Worm (Caenorhabditis elegans) whole organism, L4 larva: ENCODE results near the gene F10E7.1.

Experiments
- D1046.2 ChIP-seq: fragments of 200-800 bp; sonication (Bioruptor generic); IDR thresholded peaks from 2 replicates; pipeline ENCODE4 v1.3.6; 2022; ENCODE audit warnings: missing genetic modification characterization, missing compliant biosample characterization
- R02D3.7 ChIP-seq: fragments of 150-350 bp; sonication (generic microtip); optimal IDR thresholded peaks from 3 replicates; lab custom pipeline; 2014; ENCODE audit warnings: missing biosample characterization, missing genetic modification characterization
- T26A8.4 ChIP-seq: fragments of 200-800 bp; sonication (Bioruptor generic); IDR thresholded peaks from 2 replicates; pipeline ENCODE4 v1.3.6; 2022; ENCODE audit warnings: missing genetic modification characterization, missing compliant biosample characterization
- aly-2 ChIP-seq: sonication (generic microtip); optimal IDR thresholded peaks from 2 replicates; lab custom pipeline; 2018; ENCODE audit warnings: missing biosample characterization, missing genetic modification characterization
- hlh-30 ChIP-seq: sonication (generic microtip); optimal IDR thresholded peaks from 2 replicates; lab custom pipeline; 2017; ENCODE audit warnings: antibody characterized with exemption, mild to moderate bottlenecking, missing genetic modification characterization, missing compliant biosample characterization; ENCODE audit not compliant: insufficient read depth
- lim-7 ChIP-seq: fragments of 200-800 bp; sonication (Bioruptor generic); IDR thresholded peaks from 2 replicates; pipeline ENCODE4 v1.3.6; 2022; ENCODE audit warnings: missing genetic modification characterization, missing compliant biosample characterization
- lin-13 ChIP-seq: fragments of 150-350 bp; optimal IDR thresholded peaks from 2 replicates; lab custom pipeline; 2014; ENCODE audit warnings: missing biosample characterization, missing genetic modification reagents, missing genetic modification characterization
- lin-38 ChIP-seq: fragments of 200-800 bp; sonication (Bioruptor generic); IDR thresholded peaks from 2 replicates; pipeline ENCODE4 v1.3.6; 2022; ENCODE audit warnings: missing genetic modification reagents, missing genetic modification characterization, missing compliant biosample characterization
- nhr-102 ChIP-seq: sonication (generic microtip); optimal IDR thresholded peaks from 2 replicates; lab custom pipeline; 2016; ENCODE audit warnings: mild to moderate bottlenecking, missing genetic modification characterization, moderate library complexity, missing compliant biosample characterization
- saeg-2 ChIP-seq: fragments of 200-800 bp; sonication (Bioruptor generic); IDR thresholded peaks from 2 replicates; pipeline ENCODE4 v1.3.6; 2022; ENCODE audit warnings: missing genetic modification reagents, missing genetic modification characterization, missing compliant biosample characterization

ce11 chrII:7112780-7113179 is 13.8 kb upstream of the F10E7.1 start, which contains the start of gene F10E7.6:
- TF ChIP-seq D1046.2 (no peak), aly-2 (tag; lab: Kevin White, UChicago) (no peak), nhr-102 (tag; lab: Kevin White, UChicago) (no peak), R02D3.7 (no peak), saeg-2 (GFP tag; lab: Robert Waterston, UW) (no peak), T26A8.4 (GFP tag; lab: Robert Waterston, UW) (no peak), lim-7 (no peak), lin-38 (GFP tag; lab: Robert Waterston, UW) (no peak), lin-13 (GFP tag; lab: Kevin White, UChicago) (no peak), hlh-30 (tag; lab: Kevin White, UChicago) (no peak)
